Worm (Caenorhabditis elegans) whole organism, L2 larva: ENCODE measurements around the gene kvs-4.

ENCODE experiments used
- F13H6.1 ChIP-seq: sonication (generic microtip); optimal IDR thresholded peaks from 2 replicates; lab custom pipeline; 2016; ENCODE audit warnings: missing genetic modification characterization, missing compliant biosample characterization
- blmp-1 ChIP-seq: sonication (generic microtip); optimal IDR thresholded peaks from 2 replicates; lab custom pipeline; 2017; ENCODE audit warnings: missing genetic modification characterization, mild to moderate bottlenecking, missing compliant biosample characterization, antibody characterized with exemption, moderate library complexity; ENCODE audit not compliant: insufficient read depth
- lsy-2 ChIP-seq, 2 experiments: fragments of 150-350 bp in 1 of 2; sonication (generic microtip) in 1 of 2; optimal IDR thresholded peaks; 2 replicates each; lab custom pipeline; 2014 to 2017; ENCODE audit warnings: missing biosample characterization in 2 of 2, missing genetic modification characterization in 2 of 2
- mab-5 ChIP-seq: fragments of 150-350 bp; optimal IDR thresholded peaks from 2 replicates; lab custom pipeline; 2014; ENCODE audit warnings: missing biosample characterization, missing genetic modification characterization
- nhr-11 ChIP-seq: fragments of 150-350 bp; optimal IDR thresholded peaks from 2 replicates; lab custom pipeline; 2014; ENCODE audit warnings: missing biosample characterization, missing genetic modification characterization
- nhr-12 ChIP-seq: fragments of 150-350 bp; optimal IDR thresholded peaks from 2 replicates; lab custom pipeline; 2014; ENCODE audit warnings: missing biosample characterization, missing genetic modification characterization
- nhr-25 ChIP-seq: fragments of 150-350 bp; sonication (generic microtip); optimal IDR thresholded peaks from 3 replicates; lab custom pipeline; 2014; ENCODE audit warnings: missing biosample characterization, missing genetic modification characterization
- skn-1 ChIP-seq: sonication (generic microtip); optimal IDR thresholded peaks from 2 replicates; lab custom pipeline; 2017; ENCODE audit warnings: missing biosample characterization, missing genetic modification characterization
- unc-62 ChIP-seq: fragments of 150-350 bp; optimal IDR thresholded peaks from 2 replicates; lab custom pipeline; 2014; ENCODE audit warnings: missing biosample characterization, missing genetic modification reagents, missing genetic modification characterization
- ztf-4 ChIP-seq: fragments of 150-350 bp; optimal IDR thresholded peaks from 2 replicates; lab custom pipeline; 2014; ENCODE audit warnings: missing biosample characterization, missing genetic modification characterization

DNA sequence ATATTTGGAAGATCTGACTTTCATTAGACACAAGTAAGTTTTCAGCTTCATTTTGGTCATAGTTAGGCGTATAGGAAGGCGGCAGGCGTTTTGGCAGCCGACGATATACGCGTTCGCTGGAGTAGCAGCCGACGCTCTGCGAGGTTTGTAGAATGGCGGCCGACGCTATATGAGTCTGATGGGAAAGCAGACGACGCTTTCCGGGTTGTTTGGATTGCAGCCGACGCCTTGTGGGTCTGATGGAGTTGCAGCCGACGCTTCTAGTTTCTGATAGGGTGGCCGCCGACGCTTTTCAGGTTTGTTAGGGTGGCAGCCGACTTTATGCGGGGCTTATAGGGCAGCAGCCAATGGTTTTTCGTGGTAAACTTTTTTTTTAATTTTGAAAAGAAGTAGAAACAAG lies 9.6 kb upstream of the kvs-4 start:
- TF ChIP-seq skn-1: no peak
- TF ChIP-seq unc-62 (GFP tag; lab: Kevin White, UChicago): no peak
- TF ChIP-seq ztf-4: no peak
- no peak for TF ChIP-seq F13H6.1 (tag; lab: Kevin White, UChicago)
- no peak for TF ChIP-seq blmp-1 (tag; lab: Kevin White, UChicago)
- TF ChIP-seq nhr-11 (tag; lab: Kevin White, UChicago): no peak
- no peak for TF ChIP-seq nhr-12 (tag; lab: Kevin White, UChicago)
- no peak for TF ChIP-seq nhr-25 (tag; lab: Kevin White, UChicago)
- TF ChIP-seq lsy-2 (tag; optimal IDR thresholded peaks at IDR 0.05; lab: Kevin White, UChicago): no peak
- TF ChIP-seq mab-5 (tag; lab: Kevin White, UChicago): no peak
